Worm (Caenorhabditis elegans) whole organism, mixed stage, embryonic: Measurements from ENCODE around the gene tag-196.
A peak's percentile ranks its signal among the peaks of the same experiment; 100 is the strongest.

Experiments used
- M03D4.4 ChIP-seq: sonication (generic microtip); optimal IDR thresholded peaks from 2 replicates; lab custom pipeline; 2017; ENCODE audit warnings: mild to moderate bottlenecking, missing genetic modification characterization, missing compliant biosample characterization
- bed-3 ChIP-seq: fragments of 200-800 bp; sonication (Bioruptor generic); optimal IDR thresholded peaks from 3 replicates; lab custom pipeline; 2018; ENCODE audit warnings: mild to moderate bottlenecking, missing genetic modification characterization, moderate library complexity, missing compliant biosample characterization
- blmp-1 ChIP-seq: fragments of 150-350 bp; optimal IDR thresholded peaks from 2 replicates; lab custom pipeline; 2014; ENCODE audit warnings: missing biosample characterization, missing genetic modification characterization
- ceh-43 ChIP-seq: fragments of 200-800 bp; sonication (Bioruptor generic); optimal IDR thresholded peaks from 2 replicates; lab custom pipeline; 2018; ENCODE audit warnings: mild to moderate bottlenecking, missing genetic modification characterization, moderate library complexity, missing compliant biosample characterization
- ceh-83 ChIP-seq: fragments of 200-800 bp; sonication (Bioruptor generic); optimal IDR thresholded peaks from 2 replicates; lab custom pipeline; 2018; ENCODE audit warnings: mild to moderate bottlenecking, missing genetic modification characterization, missing compliant biosample characterization
- ces-1 ChIP-seq: fragments of 150-350 bp; optimal IDR thresholded peaks from 2 replicates; lab custom pipeline; 2014; ENCODE audit warnings: missing biosample characterization, missing genetic modification reagents, missing genetic modification characterization
- cnd-1 ChIP-seq: fragments of 200-800 bp; sonication (Bioruptor generic); optimal IDR thresholded peaks from 2 replicates; lab custom pipeline; 2018; ENCODE audit warnings: mild to moderate bottlenecking, missing genetic modification characterization, missing compliant biosample characterization
- drap-1 ChIP-seq: fragments of 200-800 bp; sonication (Bioruptor generic); optimal IDR thresholded peaks from 3 replicates; lab custom pipeline; 2018; ENCODE audit warnings: mild to moderate bottlenecking, missing genetic modification characterization, missing compliant biosample characterization
- elt-3 ChIP-seq: fragments of 150-350 bp; optimal IDR thresholded peaks from 2 replicates; lab custom pipeline; 2014; ENCODE audit warnings: missing biosample characterization, missing genetic modification characterization
- flh-1 ChIP-seq: fragments of 200-800 bp; sonication (Bioruptor generic); optimal IDR thresholded peaks from 2 replicates; lab custom pipeline; 2018; ENCODE audit warnings: mild to moderate bottlenecking, missing genetic modification characterization, moderate library complexity, missing compliant biosample characterization
- ham-2 ChIP-seq: fragments of 200-800 bp; sonication (Bioruptor generic); optimal IDR thresholded peaks from 2 replicates; lab custom pipeline; 2018; ENCODE audit warnings: mild to moderate bottlenecking, missing genetic modification characterization, missing compliant biosample characterization
- hlh-1 ChIP-seq: fragments of 150-350 bp; optimal IDR thresholded peaks from 2 replicates; lab custom pipeline; 2014; ENCODE audit warnings: missing biosample characterization, missing genetic modification reagents, missing genetic modification characterization
- lin-13 ChIP-seq: fragments of 150-350 bp; optimal IDR thresholded peaks from 2 replicates; lab custom pipeline; 2014; ENCODE audit warnings: missing biosample characterization, missing genetic modification characterization
- lin-32 ChIP-seq: fragments of 200-800 bp; sonication (Bioruptor generic); optimal IDR thresholded peaks from 2 replicates; lab custom pipeline; 2018; ENCODE audit warnings: mild to moderate bottlenecking, missing genetic modification characterization, missing compliant biosample characterization
- lsy-2 ChIP-seq: fragments of 150-350 bp; optimal IDR thresholded peaks from 2 replicates; lab custom pipeline; 2014; ENCODE audit warnings: missing biosample characterization, missing genetic modification characterization
- mep-1 ChIP-seq: fragments of 150-350 bp; optimal IDR thresholded peaks from 2 replicates; lab custom pipeline; 2017; ENCODE audit warnings: missing biosample characterization, missing genetic modification reagents, missing genetic modification characterization, inconsistent platforms
- mls-2 ChIP-seq: sonication (generic microtip); optimal IDR thresholded peaks from 2 replicates; lab custom pipeline; 2016; ENCODE audit warnings: mild to moderate bottlenecking, missing genetic modification characterization, moderate library complexity, missing compliant biosample characterization
- nhr-12 ChIP-seq: fragments of 150-350 bp; optimal IDR thresholded peaks from 2 replicates; lab custom pipeline; 2014; ENCODE audit warnings: missing biosample characterization, missing genetic modification characterization
- nhr-237 ChIP-seq: fragments of 150-350 bp; optimal IDR thresholded peaks from 2 replicates; lab custom pipeline; 2014; ENCODE audit warnings: missing biosample characterization, missing genetic modification characterization
- nhr-76 ChIP-seq: sonication (generic microtip); optimal IDR thresholded peaks from 2 replicates; lab custom pipeline; 2017; ENCODE audit warnings: missing biosample characterization, missing genetic modification characterization
- snpc-4 ChIP-seq: fragments of 150-350 bp; optimal IDR thresholded peaks from 2 replicates; lab custom pipeline; 2014; ENCODE audit warnings: missing biosample characterization, missing genetic modification characterization
- sptf-1 ChIP-seq: sonication (generic microtip); optimal IDR thresholded peaks from 2 replicates; lab custom pipeline; 2017; ENCODE audit warnings: mild to moderate bottlenecking, missing genetic modification characterization, moderate library complexity, missing compliant biosample characterization
- tbx-8 ChIP-seq: fragments of 200-800 bp; sonication (Bioruptor generic); optimal IDR thresholded peaks from 2 replicates; lab custom pipeline; 2018; ENCODE audit warnings: mild to moderate bottlenecking, missing genetic modification characterization, moderate library complexity, missing compliant biosample characterization
- unc-120 ChIP-seq: sonication (generic microtip); optimal IDR thresholded peaks from 2 replicates; lab custom pipeline; 2017; ENCODE audit warnings: missing genetic modification characterization, missing compliant biosample characterization; ENCODE audit not compliant: poor library complexity, severe bottlenecking
- unc-62 ChIP-seq: fragments of 150-350 bp; optimal IDR thresholded peaks from 2 replicates; lab custom pipeline; 2014; ENCODE audit warnings: missing biosample characterization, missing genetic modification reagents, missing genetic modification characterization

The tag-196 gene

DNA sequence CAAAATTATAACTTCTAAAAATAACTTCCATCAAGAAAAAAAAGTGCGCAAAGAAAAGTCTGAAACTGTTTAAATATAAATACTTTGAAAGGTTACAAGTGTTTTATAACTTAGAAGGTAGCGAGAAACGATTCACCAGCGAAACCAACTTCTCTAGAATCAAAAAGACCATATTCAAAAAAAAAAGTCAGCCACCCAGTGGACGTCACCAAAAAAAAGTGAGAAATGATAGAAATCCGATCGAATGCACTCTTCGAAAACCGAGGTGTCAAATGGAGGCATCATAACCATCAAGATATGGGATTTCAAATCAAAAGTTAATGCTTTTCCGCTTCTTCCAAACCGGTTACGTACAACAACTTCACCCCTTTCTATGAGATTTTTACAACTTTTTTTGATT lies 8.2 kb upstream of the tag-196 start:
- no peak for TF ChIP-seq nhr-12
- TF ChIP-seq M03D4.4 = no peak
- TF ChIP-seq lsy-2 = no peak
- TF ChIP-seq nhr-237 (tag; lab: Kevin White, UChicago) = no peak
- TF ChIP-seq blmp-1 (tag; lab: Kevin White, UChicago) = no peak
- TF ChIP-seq lin-32 = no peak
- no peak for TF ChIP-seq mep-1
- TF ChIP-seq tbx-8 (GFP tag; lab: Kevin White, UChicago) = no peak
- no peak for TF ChIP-seq bed-3 (GFP tag; lab: Kevin White, UChicago)
- TF ChIP-seq lin-13 (tag; lab: Kevin White, UChicago) = no peak
- no peak for TF ChIP-seq mls-2 (tag; lab: Kevin White, UChicago)
- no peak for TF ChIP-seq hlh-1 (tag; lab: Kevin White, UChicago)
- TF ChIP-seq nhr-76 = no peak
- no peak for TF ChIP-seq sptf-1 (tag; lab: Kevin White, UChicago)
- TF ChIP-seq ceh-43 = no peak

ce11 chrV:8586920-8587319 lies 7.8 kb upstream of the tag-196 start:
- no peak for TF ChIP-seq snpc-4 (tag; lab: Kevin White, UChicago)
- peak; percentile 51 for TF ChIP-seq elt-3 (tag; lab: Kevin White, UChicago)

DNA sequence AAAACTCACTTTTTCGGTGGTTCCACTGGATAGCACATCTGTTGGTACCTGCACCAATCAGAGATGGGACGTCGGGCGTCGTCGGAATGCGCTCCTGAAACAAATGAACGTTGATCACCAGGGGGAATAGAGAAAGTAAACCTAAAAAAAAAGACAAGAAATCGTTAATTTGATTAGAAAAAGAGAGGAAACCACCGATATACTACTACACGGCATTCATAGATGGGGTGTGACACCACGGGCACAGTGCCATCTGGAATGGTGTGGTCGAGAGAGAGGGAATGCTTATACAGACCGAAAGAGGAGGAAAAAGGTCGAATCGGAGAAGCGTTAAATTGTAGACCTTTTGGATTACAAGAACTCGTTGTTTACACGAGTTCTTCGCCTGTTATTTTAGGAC lies 6.6 kb upstream of the tag-196 start, which contains the start of gene C10B5.3:
TSS of gene C10B5.3 (minus strand) at position 101 of the 400 bp plus-strand sequence.
- no peak for TF ChIP-seq sptf-1 (tag; lab: Kevin White, UChicago)
- no peak for TF ChIP-seq lin-13 (tag; lab: Kevin White, UChicago)
- no peak for TF ChIP-seq unc-62 (GFP tag; lab: Kevin White, UChicago)
- TF ChIP-seq, all 35 proteins: peak for 0

DNA sequence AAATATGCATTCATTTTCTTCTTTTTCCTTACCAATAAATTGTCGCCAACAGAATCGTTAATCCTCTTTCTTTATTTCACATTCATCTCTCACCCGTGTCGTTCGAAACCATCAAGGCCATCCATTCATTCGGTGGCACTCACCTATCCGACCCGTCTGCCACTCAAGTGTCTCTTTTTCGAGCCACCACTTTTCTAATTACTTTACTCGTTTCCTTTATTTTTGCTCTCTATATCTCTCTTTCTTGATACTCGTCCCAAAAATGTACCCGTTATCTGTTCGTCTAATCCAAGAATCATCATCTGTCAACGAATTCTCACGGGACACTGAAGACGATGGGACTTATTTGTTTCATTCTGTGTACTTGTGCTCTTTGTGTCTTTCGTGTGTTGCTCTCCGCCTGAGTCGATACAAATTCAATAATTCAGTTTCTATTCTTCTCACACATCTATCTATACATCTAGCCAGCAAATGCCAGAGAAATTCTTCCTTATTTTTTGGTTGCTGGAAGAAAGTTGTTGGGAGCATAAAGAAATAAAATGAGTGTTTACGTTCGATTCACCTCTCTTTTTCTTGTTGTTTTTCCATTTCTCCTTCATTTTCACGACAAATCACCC lies 1.9 kb upstream of the tag-196 start:
- TF ChIP-seq unc-62 (GFP tag; lab: Kevin White, UChicago) (peak; percentile 59), ces-1 (GFP tag; lab: Kevin White, UChicago) (peak; percentile 86), ceh-43 (no peak), ham-2 (GFP tag; lab: Kevin White, UChicago) (no peak)
- TF ChIP-seq, all 35 proteins: peak for 2

- no peak for TF ChIP-seq unc-120 (tag; lab: Kevin White, UChicago)
- no peak for TF ChIP-seq lsy-2
- TF ChIP-seq sptf-1 (tag; lab: Kevin White, UChicago) = no peak
- no peak for TF ChIP-seq ceh-83 (GFP tag; lab: Kevin White, UChicago)
- TF ChIP-seq flh-1 (GFP tag; lab: Kevin White, UChicago) = no peak
- TF ChIP-seq mep-1 = no peak
- no peak for TF ChIP-seq ceh-43
- no peak for TF ChIP-seq nhr-76
These were observed 4.5 kb downstream of the tag-196 start, which contains the start of gene F41E6.7 for ce11 chrV:8599192-8599591. Gene F41E6.7 (minus strand): TSS chrV:8599292.

ce11 chrV:8599957-8600356 lies 5.2 kb downstream of the tag-196 start:
- TF ChIP-seq unc-120 (tag; lab: Kevin White, UChicago) = no peak
- no peak for TF ChIP-seq ceh-83 (GFP tag; lab: Kevin White, UChicago)
- TF ChIP-seq, all 35 proteins: peak for 0

DNA sequence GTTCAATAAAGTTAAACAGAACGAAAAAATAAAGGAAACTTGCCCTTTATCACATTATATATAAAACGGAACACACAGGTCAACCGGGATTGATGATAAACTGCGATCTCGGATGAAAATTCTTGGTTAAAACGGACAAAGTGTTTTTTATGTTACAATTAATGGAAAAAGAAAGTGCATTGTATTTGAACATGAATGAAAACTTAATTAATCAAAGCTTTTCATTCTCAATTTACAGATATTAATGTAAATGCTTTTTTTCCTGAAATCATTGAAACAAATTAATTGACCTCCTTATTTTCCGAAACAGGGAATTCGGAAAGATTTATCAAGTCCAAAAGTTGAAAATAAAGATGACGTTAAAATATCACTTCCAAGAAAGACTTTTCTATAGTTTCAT lies 6.7 kb downstream of the tag-196 start, which contains the start of gene F41E6.8:
TSS of gene F41E6.8 (minus strand) at position 101 of the 400 bp plus-strand sequence.
- TF ChIP-seq cnd-1 = no peak
- TF ChIP-seq drap-1 (GFP tag; lab: Kevin White, UChicago) = no peak
- no peak for TF ChIP-seq lin-13 (tag; lab: Kevin White, UChicago)
- no peak for TF ChIP-seq tbx-8 (GFP tag; lab: Kevin White, UChicago)
- no peak for TF ChIP-seq bed-3 (GFP tag; lab: Kevin White, UChicago)
- no peak for TF ChIP-seq nhr-12
- no peak for TF ChIP-seq nhr-76
- TF ChIP-seq, all 35 proteins: peak for 0
